Worm (Caenorhabditis elegans) whole organism, L1 larva: ENCODE measurements around the gene F09E5.12.

Source experiments
- C16A3.4 ChIP-seq: fragments of 150-350 bp; optimal IDR thresholded peaks from 2 replicates; lab custom pipeline; 2014; ENCODE audit warnings: missing biosample characterization, missing genetic modification characterization
- C34B4.2 ChIP-seq: sonication (generic microtip); optimal IDR thresholded peaks from 2 replicates; lab custom pipeline; 2017; ENCODE audit warnings: mild to moderate bottlenecking, missing genetic modification characterization, missing compliant biosample characterization
- F16B12.6 ChIP-seq: fragments of 150-350 bp; optimal IDR thresholded peaks from 2 replicates; lab custom pipeline; 2014; ENCODE audit warnings: missing biosample characterization, missing genetic modification characterization
- aha-1 ChIP-seq: fragments of 150-350 bp; optimal IDR thresholded peaks from 2 replicates; lab custom pipeline; 2014; ENCODE audit warnings: missing biosample characterization, missing genetic modification characterization
- blmp-1 ChIP-seq: fragments of 150-350 bp; optimal IDR thresholded peaks from 2 replicates; lab custom pipeline; 2014; ENCODE audit warnings: missing biosample characterization, missing genetic modification characterization
- ceh-82 ChIP-seq, 3 experiments: fragments of 150-350 bp in 1 of 3; sonication (generic microtip) in 2 of 3; optimal IDR thresholded peaks; 2 replicates each; lab custom pipeline; 2014 to 2017; ENCODE audit warnings: missing biosample characterization in 3 of 3, missing genetic modification characterization in 3 of 3
- ceh-88 ChIP-seq: fragments of 200-800 bp; sonication (Bioruptor generic); IDR thresholded peaks from 2 replicates; pipeline ENCODE4 v1.3.6; 2022; ENCODE audit warnings: missing genetic modification characterization, missing compliant biosample characterization
- dpl-1 ChIP-seq, 3 experiments: fragments of 150-350 bp in 2 of 3; sonication (generic microtip) in 1 of 3; optimal IDR thresholded peaks; 2 replicates each; lab custom pipeline; 2014 to 2017; ENCODE audit warnings: missing biosample characterization in 3 of 3, missing genetic modification characterization in 3 of 3, missing genetic modification reagents in 3 of 3
- dsc-1 ChIP-seq: sonication (generic microtip); optimal IDR thresholded peaks from 2 replicates; lab custom pipeline; 2016; ENCODE audit warnings: mild to moderate bottlenecking, missing genetic modification characterization, missing compliant biosample characterization
- efl-1 ChIP-seq, 4 experiments: fragments of 150-350 bp; optimal IDR thresholded peaks in 3 of 4; peaks in 1 of 4; 1 replicate in 1 of 4; 2 replicates in 3 of 4; lab custom pipeline; 2014; ENCODE audit warnings: missing biosample characterization in 2 of 4, missing genetic modification characterization in 2 of 4, missing genetic modification reagents in 2 of 4
- efl-3 ChIP-seq: fragments of 200-800 bp; sonication (Bioruptor generic); optimal IDR thresholded peaks from 2 replicates; lab custom pipeline; 2018; ENCODE audit warnings: mild to moderate bottlenecking, missing genetic modification characterization, missing compliant biosample characterization
- egl-13 ChIP-seq: sonication (generic microtip); optimal IDR thresholded peaks from 2 replicates; lab custom pipeline; 2016; ENCODE audit warnings: missing genotype, missing genetic modification reagents, missing genetic modification characterization, missing compliant biosample characterization
- elt-2 ChIP-seq: sonication (generic microtip); optimal IDR thresholded peaks from 2 replicates; lab custom pipeline; 2016; ENCODE audit warnings: missing genetic modification characterization, mild to moderate bottlenecking, inconsistent platforms, missing compliant biosample characterization, missing genetic modification reagents
- elt-3 ChIP-seq, 6 experiments: fragments of 150-350 bp in 1 of 6; sonication (generic microtip); optimal IDR thresholded peaks; 2 replicates each; lab custom pipeline; 2017 to 2018; ENCODE audit warnings: missing biosample characterization in 6 of 6, missing genetic modification characterization in 6 of 6, inconsistent platforms in 1 of 6
- fkh-8 ChIP-seq: sonication (generic microtip); optimal IDR thresholded peaks from 2 replicates; lab custom pipeline; 2016; ENCODE audit warnings: mild to moderate bottlenecking, missing genetic modification characterization, missing compliant biosample characterization
- grh-1 ChIP-seq: fragments of 200-800 bp; sonication (Bioruptor generic); IDR thresholded peaks from 2 replicates; pipeline ENCODE4 v1.3.6; 2022; ENCODE audit warnings: missing genetic modification reagents, missing genetic modification characterization, missing compliant biosample characterization
- lin-14 ChIP-seq: fragments of 200-800 bp; sonication (Bioruptor generic); optimal IDR thresholded peaks from 2 replicates; lab custom pipeline; 2018; ENCODE audit warnings: mild to moderate bottlenecking, missing genetic modification characterization, moderate library complexity, missing compliant biosample characterization
- lin-35 ChIP-seq, 2 experiments: fragments of 150-350 bp; optimal IDR thresholded peaks; 2 replicates each; lab custom pipeline; 2014; ENCODE audit warnings: missing biosample characterization in 2 of 2, missing genetic modification characterization in 2 of 2, missing genetic modification reagents in 2 of 2
- lin-39 ChIP-seq: fragments of 150-350 bp; optimal IDR thresholded peaks from 2 replicates; lab custom pipeline; 2014; ENCODE audit warnings: missing biosample characterization, missing genetic modification reagents, missing genetic modification characterization
- lsy-2 ChIP-seq, 2 experiments: fragments of 150-350 bp; optimal IDR thresholded peaks; 2 replicates each; lab custom pipeline; 2014; ENCODE audit warnings: missing biosample characterization in 2 of 2, missing genetic modification characterization in 2 of 2
- mdl-1 ChIP-seq, 2 experiments: fragments of 150-350 bp; optimal IDR thresholded peaks; 2 replicates each; lab custom pipeline; 2014 to 2017; ENCODE audit warnings: missing biosample characterization in 2 of 2, missing genetic modification characterization in 2 of 2, inconsistent platforms in 1 of 2
- nhr-11 ChIP-seq: fragments of 150-350 bp; optimal IDR thresholded peaks from 2 replicates; lab custom pipeline; 2014; ENCODE audit warnings: missing biosample characterization, missing genetic modification characterization
- nhr-19 ChIP-seq: fragments of 200-800 bp; sonication (Bioruptor generic); conservative IDR thresholded peaks from 2 replicates; pipeline ENCODE4 v1.3.6; 2022; ENCODE audit warnings: missing genetic modification characterization, missing compliant biosample characterization
- nhr-20 ChIP-seq: sonication (generic microtip); optimal IDR thresholded peaks from 2 replicates; lab custom pipeline; 2016; ENCODE audit warnings: mild to moderate bottlenecking, missing genetic modification characterization, missing compliant biosample characterization
- nhr-237 ChIP-seq: fragments of 150-350 bp; optimal IDR thresholded peaks from 2 replicates; lab custom pipeline; 2014; ENCODE audit warnings: missing biosample characterization, missing genetic modification characterization
- nhr-47 ChIP-seq: sonication (generic microtip); optimal IDR thresholded peaks from 2 replicates; lab custom pipeline; 2016; ENCODE audit warnings: mild to moderate bottlenecking, missing genetic modification characterization, moderate library complexity, missing compliant biosample characterization
- nhr-71 ChIP-seq: sonication (generic microtip); optimal IDR thresholded peaks from 2 replicates; lab custom pipeline; 2016; ENCODE audit warnings: mild to moderate bottlenecking, missing genetic modification characterization, moderate library complexity, missing compliant biosample characterization
- nhr-84 ChIP-seq: sonication (generic microtip); optimal IDR thresholded peaks from 2 replicates; lab custom pipeline; 2017; ENCODE audit warnings: missing biosample characterization, missing genetic modification characterization
- nhr-90 ChIP-seq: sonication (generic microtip); optimal IDR thresholded peaks from 2 replicates; lab custom pipeline; 2016; ENCODE audit warnings: mild to moderate bottlenecking, missing genetic modification characterization, missing compliant biosample characterization; ENCODE audit not compliant: poor library complexity
- pag-3 ChIP-seq: sonication (generic microtip); optimal IDR thresholded peaks from 2 replicates; lab custom pipeline; 2017; ENCODE audit warnings: missing genetic modification characterization, mild to moderate bottlenecking, missing compliant biosample characterization, antibody characterized with exemption, borderline replicate concordance; ENCODE audit not compliant: insufficient read depth
- pqm-1 ChIP-seq: sonication (generic microtip); optimal IDR thresholded peaks from 3 replicates; lab custom pipeline; 2017; ENCODE audit warnings: missing biosample characterization, missing genetic modification characterization
- rnt-1 ChIP-seq: sonication (generic microtip); optimal IDR thresholded peaks from 2 replicates; lab custom pipeline; 2016; ENCODE audit warnings: mild to moderate bottlenecking, missing genetic modification characterization, moderate library complexity, missing compliant biosample characterization
- skn-1 ChIP-seq: fragments of 150-350 bp; optimal IDR thresholded peaks from 2 replicates; lab custom pipeline; 2014; ENCODE audit warnings: missing biosample characterization, missing genetic modification characterization
- snpc-4 ChIP-seq: fragments of 150-350 bp; optimal IDR thresholded peaks from 2 replicates; lab custom pipeline; 2014; ENCODE audit warnings: missing biosample characterization, missing genetic modification characterization
- snu-23 ChIP-seq: sonication (generic microtip); optimal IDR thresholded peaks from 2 replicates; lab custom pipeline; 2016; ENCODE audit warnings: missing genetic modification characterization, missing compliant biosample characterization
- swsn-7 ChIP-seq: sonication (generic microtip); optimal IDR thresholded peaks from 2 replicates; lab custom pipeline; 2016; ENCODE audit warnings: missing genetic modification characterization, missing compliant biosample characterization
- tbx-2 ChIP-seq: sonication (generic microtip); optimal IDR thresholded peaks from 2 replicates; lab custom pipeline; 2016; ENCODE audit warnings: missing genetic modification characterization, missing compliant biosample characterization
- vab-15 ChIP-seq: sonication (generic microtip); optimal IDR thresholded peaks from 2 replicates; lab custom pipeline; 2017; ENCODE audit warnings: missing genotype, mild to moderate bottlenecking, missing genetic modification characterization, missing compliant biosample characterization
- xbp-1 ChIP-seq: sonication (generic microtip); optimal IDR thresholded peaks from 2 replicates; lab custom pipeline; 2016; ENCODE audit warnings: missing genetic modification characterization, missing compliant biosample characterization
- ztf-4 ChIP-seq: fragments of 150-350 bp; optimal IDR thresholded peaks from 2 replicates; lab custom pipeline; 2014; ENCODE audit warnings: missing biosample characterization, missing genetic modification characterization

F09E5.12 gene

ce11 chrII:5408924-5409323, 38.4 kb upstream of the F09E5.12 start, which contains the start of the genes EEED8.12 and EEED8.4:
Gene EEED8.12, minus strand, starts transcription at chrII:5409024.
Gene EEED8.4, plus strand, starts transcription at chrII:5409319.
- no peak for TF ChIP-seq pag-3

DNA sequence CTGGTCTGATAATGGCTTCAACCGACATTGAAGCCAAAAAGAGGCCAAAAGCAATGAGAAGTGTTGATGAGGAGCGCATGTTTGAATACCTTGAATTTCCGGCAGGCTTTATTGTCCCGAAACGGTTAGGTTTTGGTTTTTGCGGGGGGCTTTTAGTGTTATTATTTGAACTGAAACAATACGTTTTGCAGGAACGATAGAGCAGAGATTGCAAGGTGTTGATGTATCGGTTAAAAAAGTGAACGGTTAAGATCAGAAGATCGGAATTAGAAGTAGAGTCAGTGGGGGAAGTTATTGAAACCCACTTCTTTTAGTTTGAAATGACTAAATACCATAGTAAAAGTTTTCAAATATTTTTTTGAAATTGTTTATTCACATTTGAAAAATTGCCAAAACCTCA, 37.0 kb upstream of the F09E5.12 start, which contains the start of gene clec-141:
Gene clec-141, minus strand, starts transcription at position 101 of the 400 bp plus-strand sequence.
- no peak for TF ChIP-seq C34B4.2 (tag; lab: Kevin White, UChicago)
- no peak for TF ChIP-seq xbp-1 (tag; lab: Kevin White, UChicago)
- TF ChIP-seq, all 84 proteins: peak for 0

DNA sequence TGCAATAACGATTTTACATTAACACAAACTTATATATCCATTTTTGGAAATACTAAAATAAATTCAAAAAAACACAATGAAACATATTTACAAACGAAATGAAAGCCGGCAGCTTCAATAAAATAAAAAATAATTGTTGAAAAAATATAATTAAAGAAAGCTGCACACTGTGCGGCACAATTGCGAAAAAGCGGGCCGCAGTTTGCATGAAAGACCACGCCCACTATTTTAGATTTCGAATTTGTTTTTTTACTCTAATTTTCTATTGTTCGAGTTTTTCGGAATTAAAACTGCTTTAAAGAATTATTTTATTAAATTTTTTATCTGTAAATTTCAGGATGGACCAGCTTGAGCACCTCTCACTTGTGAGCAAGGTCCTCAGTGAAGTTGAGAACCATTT, 28.7 kb upstream of the F09E5.12 start, which contains the start of gene mog-5:
Gene mog-5, plus strand, starts transcription at position 338 of the 400 bp plus-strand sequence.
- no peak for TF ChIP-seq ceh-88 (GFP tag; lab: Robert Waterston, UW)
- TF ChIP-seq blmp-1 = peak; percentile 24
- no peak for TF ChIP-seq nhr-84 (tag; lab: Kevin White, UChicago)
- peak; percentile 39 for TF ChIP-seq nhr-20 (tag; lab: Kevin White, UChicago)
- TF ChIP-seq elt-2 (tag; lab: Kevin White, UChicago) = peak; percentile 7
- no peak for TF ChIP-seq nhr-237 (tag; lab: Kevin White, UChicago)
- peak; percentile 32 for TF ChIP-seq snu-23 (GFP tag; lab: Kevin White, UChicago)
- peak; percentile 4 for TF ChIP-seq nhr-47 (tag; lab: Kevin White, UChicago)
- TF ChIP-seq nhr-11 (tag; lab: Kevin White, UChicago) = no peak
- TF ChIP-seq grh-1 = no peak
- peak; percentile 30 for TF ChIP-seq xbp-1 (tag; lab: Kevin White, UChicago)
- TF ChIP-seq lin-35 (GFP tag; optimal IDR thresholded peaks at IDR 0.05; lab: Kevin White, UChicago) = peak in 1 of 2 experiments; percentile 33
- no peak for TF ChIP-seq efl-3 (GFP tag; lab: Kevin White, UChicago)
- peak; percentile 8 to 41 (median 20) for TF ChIP-seq dpl-1 (GFP tag; optimal IDR thresholded peaks at IDR 0.05; lab: Kevin White, UChicago)
- TF ChIP-seq ceh-82 (tag; optimal IDR thresholded peaks at IDR 0.05; lab: Kevin White, UChicago) = peak in 2 of 3 experiments; percentile 10 to 23
- no peak for TF ChIP-seq lin-39 (tag; lab: Kevin White, UChicago)
- TF ChIP-seq rnt-1 (tag; lab: Kevin White, UChicago) = peak; percentile 20
- TF ChIP-seq lin-14 (GFP tag; lab: Kevin White, UChicago) = no peak
- no peak for TF ChIP-seq aha-1 (tag; lab: Kevin White, UChicago)
- TF ChIP-seq pqm-1 (tag; lab: Kevin White, UChicago) = no peak
- TF ChIP-seq snpc-4 (tag; lab: Kevin White, UChicago) = peak; percentile 7
- peak; percentile 46 to 47 for TF ChIP-seq lsy-2 (tag; optimal IDR thresholded peaks at IDR 0.05; lab: Kevin White, UChicago)
- TF ChIP-seq skn-1 (tag; lab: Kevin White, UChicago) = peak; percentile 11
- TF ChIP-seq nhr-71 (tag; lab: Kevin White, UChicago) = peak; percentile 35
- TF ChIP-seq dsc-1 = peak; percentile 35
- no peak for TF ChIP-seq fkh-8 (tag; lab: Kevin White, UChicago)
- TF ChIP-seq nhr-90 (tag; lab: Kevin White, UChicago) = peak; percentile 32
- TF ChIP-seq swsn-7 (tag; lab: Kevin White, UChicago) = peak; percentile 25
- TF ChIP-seq tbx-2 (tag; lab: Kevin White, UChicago) = peak; percentile 28
- no peak for TF ChIP-seq vab-15
- TF ChIP-seq elt-3 (tag; optimal IDR thresholded peaks at IDR 0.05; lab: Kevin White, UChicago) = peak in 1 of 6 experiments; percentile 51
- no peak for TF ChIP-seq ztf-4
- TF ChIP-seq nhr-19 (GFP tag; lab: Robert Waterston, UW) = 0 out of 2 replicates have a peak, but pooled peaks have one; percentile 10
- TF ChIP-seq F16B12.6 (tag; lab: Kevin White, UChicago) = no peak
- no peak for TF ChIP-seq egl-13 (tag; lab: Kevin White, UChicago)
- peak in 1 of 2 experiments; percentile 1 for TF ChIP-seq mdl-1 (tag; optimal IDR thresholded peaks at IDR 0.05; lab: Kevin White, UChicago)
- TF ChIP-seq efl-1 (optimal IDR thresholded peaks at IDR 0.05; lab: Kevin White, UChicago) = peak; percentile 14 to 41
- peak; percentile 36 to 93 for TF ChIP-seq efl-1 (GFP tag; optimal IDR thresholded peaks at IDR 0.05 in 1 of 2; lab: Kevin White, UChicago)
- TF ChIP-seq C16A3.4 (tag; lab: Kevin White, UChicago) = peak; percentile 35
